Fruit fly (Drosophila melanogaster) whole organism, embryonic: ENCODE measurements around the gene Ppm1.

Experiments used
- B-H1 ChIP-seq: fragments of 200-800 bp; sonication (Bioruptor generic); IDR thresholded peaks from 3 replicates; pipeline ENCODE4 v1.3.6; 2022; ENCODE audit warnings: missing biosample characterization, missing genetic modification characterization
- CG10147 ChIP-seq: fragments of 200-800 bp; sonication (Bioruptor generic); optimal IDR thresholded peaks from 2 replicates; lab custom pipeline; 2019; ENCODE audit warnings: missing biosample characterization, mild to moderate bottlenecking, missing genetic modification characterization, moderate library complexity
- CG10366 ChIP-seq: fragments of 200-800 bp; sonication (Bioruptor generic); IDR thresholded peaks from 2 replicates; pipeline ENCODE4 v1.3.6; 2022; ENCODE audit warnings: missing biosample characterization, missing genetic modification characterization
- CG10654 ChIP-seq: fragments of 200-800 bp; sonication (Bioruptor generic); optimal IDR thresholded peaks from 2 replicates; lab custom pipeline; 2016; ENCODE audit warnings: missing biosample characterization, missing genetic modification characterization
- CG12236 ChIP-seq: fragments of 200-800 bp; sonication (Bioruptor generic); optimal IDR thresholded peaks from 2 replicates; lab custom pipeline; 2016; ENCODE audit warnings: missing biosample characterization, missing genetic modification characterization
- CG12942 ChIP-seq: fragments of 200-800 bp; sonication (Bioruptor generic); optimal IDR thresholded peaks from 3 replicates; lab custom pipeline; 2016; ENCODE audit warnings: missing biosample characterization, missing genetic modification characterization
- CG13123 ChIP-seq: fragments of 200-800 bp; sonication (Bioruptor generic); optimal IDR thresholded peaks from 2 replicates; lab custom pipeline; 2016; ENCODE audit warnings: missing biosample characterization, missing genetic modification characterization
- CG13287 ChIP-seq: fragments of 200-800 bp; sonication (Bioruptor generic); IDR thresholded peaks from 2 replicates; pipeline ENCODE4 v1.3.6; 2022; ENCODE audit warnings: missing biosample characterization, missing genetic modification characterization; ENCODE audit not compliant: partially characterized antibody
- CG1603 ChIP-seq: fragments of 200-800 bp; sonication (Bioruptor generic); optimal IDR thresholded peaks from 2 replicates; lab custom pipeline; 2019; ENCODE audit warnings: missing biosample characterization, mild to moderate bottlenecking, missing genetic modification characterization, moderate library complexity
- CG17385 ChIP-seq: fragments of 200-800 bp; sonication (Bioruptor generic); optimal IDR thresholded peaks from 3 replicates; lab custom pipeline; 2018; ENCODE audit warnings: missing biosample characterization, mild to moderate bottlenecking, missing genetic modification characterization
- CG18476 ChIP-seq: fragments of 200-800 bp; sonication (Bioruptor generic); optimal IDR thresholded peaks from 2 replicates; lab custom pipeline; 2016; ENCODE audit warnings: missing biosample characterization, mild to moderate bottlenecking, missing genetic modification characterization
- CG18599 ChIP-seq: fragments of 200-800 bp; sonication (Bioruptor generic); optimal IDR thresholded peaks from 3 replicates; lab custom pipeline; 2017; ENCODE audit warnings: missing biosample characterization, missing genetic modification characterization, mild to moderate bottlenecking, moderate library complexity, missing genetic modification reagents
- CG18764 ChIP-seq: fragments of 200-800 bp; sonication (Bioruptor generic); optimal IDR thresholded peaks from 3 replicates; lab custom pipeline; 2016; ENCODE audit warnings: missing biosample characterization, missing genetic modification characterization
- CG2678 ChIP-seq: fragments of 200-800 bp; sonication (Bioruptor generic); optimal IDR thresholded peaks from 3 replicates; lab custom pipeline; 2019; ENCODE audit warnings: missing biosample characterization, mild to moderate bottlenecking, missing genetic modification characterization, moderate library complexity
- CG2712 ChIP-seq: fragments of 200-800 bp; optimal IDR thresholded peaks from 3 replicates; lab custom pipeline; 2019; ENCODE audit warnings: missing biosample characterization, mild to moderate bottlenecking, missing genetic modification characterization, moderate library complexity
- CG2875 ChIP-seq: fragments of 200-800 bp; sonication (Bioruptor generic); optimal IDR thresholded peaks from 2 replicates; lab custom pipeline; 2017; ENCODE audit warnings: missing biosample characterization, mild to moderate bottlenecking, missing genetic modification characterization, missing genetic modification reagents
- CG3726 ChIP-seq: fragments of 200-800 bp; sonication (Bioruptor generic); IDR thresholded peaks from 3 replicates; pipeline ENCODE4, ENCODE4 v1.3.6; 2022; ENCODE audit warnings: missing biosample characterization, missing genetic modification characterization
- CG6683 ChIP-seq: fragments of 200-800 bp; sonication (Bioruptor generic); optimal IDR thresholded peaks from 2 replicates; lab custom pipeline; 2017; ENCODE audit warnings: missing biosample characterization, mild to moderate bottlenecking, missing genetic modification characterization, missing genetic modification reagents
- CG6689 ChIP-seq: fragments of 200-800 bp; sonication (Bioruptor generic); IDR thresholded peaks from 2 replicates; pipeline ENCODE4 v1.3.6; 2022; ENCODE audit warnings: missing biosample characterization, missing genetic modification characterization
- CG7963 ChIP-seq: fragments of 200-800 bp; sonication (Bioruptor generic); IDR thresholded peaks from 3 replicates; pipeline ENCODE4 v1.3.6; 2022; ENCODE audit warnings: missing biosample characterization, missing genetic modification characterization; ENCODE audit not compliant: partially characterized antibody
- CG7987 ChIP-seq: fragments of 200-800 bp; sonication (Bioruptor generic); optimal IDR thresholded peaks from 2 replicates; lab custom pipeline; 2018; ENCODE audit warnings: missing biosample characterization, mild to moderate bottlenecking, missing genetic modification characterization, moderate library complexity
- CG8290 ChIP-seq, 3 experiments: fragments of 200-800 bp; sonication (Bioruptor generic); optimal IDR thresholded peaks; 2 replicates each; lab custom pipeline; 2016 to 2019; ENCODE audit warnings: missing biosample characterization in 3 of 3, missing genetic modification characterization in 3 of 3, mild to moderate bottlenecking in 2 of 3, moderate library complexity in 1 of 3
- CTCF ChIP-seq: fragments of 200-800 bp; sonication (Bioruptor generic); optimal IDR thresholded peaks from 2 replicates; lab custom pipeline; 2017; ENCODE audit warnings: missing biosample characterization, mild to moderate bottlenecking, missing genetic modification characterization, moderate library complexity
- Deaf1 ChIP-seq: fragments of 200-800 bp; optimal IDR thresholded peaks from 3 replicates; lab custom pipeline; 2019; ENCODE audit warnings: missing biosample characterization, mild to moderate bottlenecking, missing genetic modification characterization, moderate library complexity
- Drgx ChIP-seq: fragments of 200-800 bp; sonication (Bioruptor generic); IDR thresholded peaks from 2 replicates; pipeline ENCODE4 v1.3.6; 2022; ENCODE audit warnings: missing biosample characterization, missing genetic modification characterization
- H2.0 ChIP-seq: fragments of 200-800 bp; sonication (Bioruptor generic); IDR thresholded peaks from 2 replicates; pipeline ENCODE4 v1.3.6; 2022; ENCODE audit warnings: missing biosample characterization, missing genetic modification characterization
- HLH54F ChIP-seq: fragments of 200-800 bp; sonication (Bioruptor generic); optimal IDR thresholded peaks from 3 replicates; lab custom pipeline; 2016; ENCODE audit warnings: missing biosample characterization, missing genetic modification characterization
- Kr ChIP-seq: fragments of 200-800 bp; sonication (Bioruptor generic); optimal IDR thresholded peaks from 2 replicates; lab custom pipeline; 2017; ENCODE audit warnings: missing biosample characterization, mild to moderate bottlenecking, missing genetic modification characterization
- Mad ChIP-seq: fragments of 200-800 bp; sonication (Bioruptor generic); optimal IDR thresholded peaks from 2 replicates; lab custom pipeline; 2016; ENCODE audit warnings: missing biosample characterization, missing genetic modification characterization
- Meics ChIP-seq: fragments of 200-800 bp; sonication (Bioruptor generic); optimal IDR thresholded peaks from 2 replicates; lab custom pipeline; 2017; ENCODE audit warnings: missing biosample characterization, mild to moderate bottlenecking, missing genetic modification characterization
- NC2β ChIP-seq: fragments of 200-800 bp; sonication (Bioruptor generic); optimal IDR thresholded peaks from 2 replicates; lab custom pipeline; 2016; ENCODE audit warnings: missing biosample characterization, missing genetic modification characterization
- Oaz ChIP-seq: fragments of 200-800 bp; sonication (Bioruptor generic); IDR thresholded peaks from 2 replicates; pipeline ENCODE4 v1.3.6; 2022; ENCODE audit warnings: missing biosample characterization, missing genetic modification characterization
- Xbp1 ChIP-seq: fragments of 200-800 bp; sonication (Bioruptor generic); optimal IDR thresholded peaks from 3 replicates; lab custom pipeline; 2016; ENCODE audit warnings: missing biosample characterization, mild to moderate bottlenecking, missing genetic modification characterization
- cad ChIP-seq: fragments of >200 bp; optimal IDR thresholded peaks from 2 replicates; lab custom pipeline; 2017; ENCODE audit warnings: missing biosample characterization, missing genetic modification characterization
- cas ChIP-seq: fragments of 200-800 bp; sonication (Bioruptor generic); IDR thresholded peaks from 2 replicates; pipeline ENCODE4 v1.3.6; 2022; ENCODE audit warnings: missing biosample characterization, missing genetic modification characterization
- chn ChIP-seq: fragments of 200-800 bp; sonication (Bioruptor generic); optimal IDR thresholded peaks from 2 replicates; lab custom pipeline; 2016; ENCODE audit warnings: missing biosample characterization, missing genetic modification characterization
- ci ChIP-seq: fragments of 200-800 bp; sonication (Bioruptor generic); IDR thresholded peaks from 3 replicates; pipeline ENCODE4 v1.3.6; 2022; ENCODE audit warnings: missing biosample characterization, missing genetic modification characterization
- croc ChIP-seq: fragments of 200-800 bp; sonication (Bioruptor generic); conservative IDR thresholded peaks from 3 replicates; pipeline ENCODE4 v1.3.6; 2022; ENCODE audit warnings: missing biosample characterization, missing genetic modification characterization
- eve ChIP-seq, 2 experiments: fragments of >200 bp; optimal IDR thresholded peaks; 2 replicates each; lab custom pipeline; 2017; ENCODE audit warnings: missing biosample characterization in 2 of 2, missing genetic modification characterization in 2 of 2
- fd102C ChIP-seq: fragments of 200-800 bp; sonication (Bioruptor generic); optimal IDR thresholded peaks from 2 replicates; lab custom pipeline; 2018; ENCODE audit warnings: missing biosample characterization, mild to moderate bottlenecking, missing genetic modification characterization, moderate library complexity
- ftz-f1 ChIP-seq: fragments of 200-800 bp; sonication (Bioruptor generic); optimal IDR thresholded peaks from 2 replicates; lab custom pipeline; 2016; ENCODE audit warnings: missing biosample characterization, missing genetic modification characterization
- hkb ChIP-seq, 2 experiments: fragments of 200-800 bp in 1 of 2; fragments of >200 bp in 1 of 2; sonication (Bioruptor generic) in 1 of 2; IDR thresholded peaks in 1 of 2; optimal IDR thresholded peaks in 1 of 2; 2 replicates each; pipeline versions ENCODE4 v1.3.6 to Lab custom; 2017 to 2022; ENCODE audit warnings: missing biosample characterization in 1 of 2, missing genetic modification characterization in 1 of 2
- klu ChIP-seq: fragments of 200-800 bp; sonication (Bioruptor generic); IDR thresholded peaks from 2 replicates; pipeline ENCODE4 v1.3.6; 2022; ENCODE audit warnings: missing biosample characterization, missing genetic modification characterization
- lola ChIP-seq, 3 experiments: fragments of >200 bp in 2 of 3; fragments of 200-800 bp in 1 of 3; sonication (Bioruptor generic) in 1 of 3; optimal IDR thresholded peaks; 2 replicates each; lab custom pipeline; 2017 to 2019; ENCODE audit warnings: missing biosample characterization in 3 of 3, missing genetic modification characterization in 3 of 3, mild to moderate bottlenecking in 1 of 3, moderate library complexity in 1 of 3
- nerfin-1 ChIP-seq: fragments of 200-800 bp; sonication (Bioruptor generic); optimal IDR thresholded peaks from 3 replicates; lab custom pipeline; 2019; ENCODE audit warnings: missing biosample characterization, mild to moderate bottlenecking, missing genetic modification characterization, moderate library complexity
- odd ChIP-seq: fragments of 200-800 bp; sonication (Bioruptor generic); optimal IDR thresholded peaks from 2 replicates; lab custom pipeline; 2017; ENCODE audit warnings: missing biosample characterization, mild to moderate bottlenecking, missing genetic modification characterization
- pfk ChIP-seq: fragments of 200-800 bp; sonication (Bioruptor generic); optimal IDR thresholded peaks from 2 replicates; lab custom pipeline; 2018; ENCODE audit warnings: missing biosample characterization, mild to moderate bottlenecking, missing genetic modification characterization, moderate library complexity
- run ChIP-seq: fragments of 200-800 bp; sonication (Bioruptor generic); optimal IDR thresholded peaks from 3 replicates; lab custom pipeline; 2018; ENCODE audit warnings: missing biosample characterization, mild to moderate bottlenecking, missing genetic modification characterization
- sens-2 ChIP-seq: fragments of 200-800 bp; sonication (Bioruptor generic); IDR thresholded peaks from 2 replicates; pipeline ENCODE4 v1.3.6; 2022; ENCODE audit warnings: missing biosample characterization, missing genetic modification characterization
- tup ChIP-seq: fragments of 200-800 bp; sonication (Bioruptor generic); optimal IDR thresholded peaks from 2 replicates; lab custom pipeline; 2016; ENCODE audit warnings: missing biosample characterization, mild to moderate bottlenecking, missing genetic modification characterization, moderate library complexity
- vfl ChIP-seq: fragments of 200-800 bp; sonication (Bioruptor generic); optimal IDR thresholded peaks from 2 replicates; lab custom pipeline; 2016; ENCODE audit warnings: missing biosample characterization, missing genetic modification characterization

Ppm1 gene

DNA sequence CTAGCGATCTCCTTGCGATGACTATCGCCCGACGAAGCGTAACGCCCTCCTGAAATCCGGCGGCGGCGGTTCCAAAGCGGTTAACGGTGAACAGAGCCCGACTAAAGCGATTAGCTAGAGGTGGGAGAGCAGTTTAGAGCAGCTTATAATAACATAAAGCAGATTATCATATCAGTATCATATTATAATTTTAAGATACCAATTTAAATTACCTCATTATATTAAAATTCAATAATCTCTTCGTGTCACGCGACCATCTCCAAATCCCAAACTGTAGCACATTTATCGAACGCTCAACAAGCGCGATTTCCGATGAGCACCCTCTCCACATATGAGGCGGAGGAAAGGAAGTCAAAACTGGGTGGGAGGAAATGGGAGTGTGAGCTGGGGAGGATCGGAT lies 47.3 kb upstream of the Ppm1 start (continued):
- TF ChIP-seq CG10654, result no peak
- no peak for TF ChIP-seq Meics
- peak; percentile 55 for TF ChIP-seq CG1603 (tag; lab: Kevin White, UChicago)
- peak; percentile 29; the same call in 1 of the 2 replicates for TF ChIP-seq CG10366 (GFP tag; lab: Robert Waterston, UW)
- TF ChIP-seq CG2712, result peak; percentile 51
- TF ChIP-seq CG18599 (GFP tag; lab: Kevin White, UChicago), result peak; percentile 31
- no peak for TF ChIP-seq Oaz (GFP tag; lab: Robert Waterston, UW)
- no peak for TF ChIP-seq sens-2 (GFP tag; lab: Robert Waterston, UW)
- TF ChIP-seq run (tag; lab: Kevin White, UChicago), result no peak
- no peak for TF ChIP-seq CG10147 (GFP tag; lab: Kevin White, UChicago)
- peak; percentile 58 for TF ChIP-seq CG6689
- peak; percentile 16; the same call in 1 of the 3 replicates for TF ChIP-seq croc (GFP tag; lab: Robert Waterston, UW)
- no peak for TF ChIP-seq hkb (optimal IDR thresholded peaks at IDR 0.05; lab: Kevin White, UChicago)
- TF ChIP-seq hkb (GFP tag; IDR thresholded peaks at IDR 0.05; lab: Robert Waterston, UW), result peak; percentile 65
- TF ChIP-seq CG7963 (GFP tag; lab: Robert Waterston, UW), result no peak
- TF ChIP-seq vfl (GFP tag; lab: Kevin White, UChicago), result no peak
- TF ChIP-seq nerfin-1 (tag; lab: Kevin White, UChicago), result no peak
- no peak for TF ChIP-seq Deaf1
- TF ChIP-seq NC2β (GFP tag; lab: Kevin White, UChicago), result no peak
- TF ChIP-seq pfk, result no peak
- TF ChIP-seq tup (GFP tag; lab: Kevin White, UChicago), result no peak
- no peak for TF ChIP-seq odd
- TF ChIP-seq CG3726, result no peak
- peak; percentile 66; the same call in 2 of the 3 replicates for TF ChIP-seq ci (GFP tag; lab: Robert Waterston, UW)
- TF ChIP-seq CG13287 (GFP tag; lab: Robert Waterston, UW), result no peak
- TF ChIP-seq CG2678 (tag; lab: Kevin White, UChicago), result peak; percentile 0
- TF ChIP-seq ftz-f1 (GFP tag; lab: Kevin White, UChicago), result no peak
- TF ChIP-seq CG13123 (GFP tag; lab: Kevin White, UChicago), result no peak
- no peak for TF ChIP-seq cas (GFP tag; lab: Robert Waterston, UW)
- TF ChIP-seq klu, result no peak
- TF ChIP-seq CG8290 (GFP tag; optimal IDR thresholded peaks at IDR 0.05; lab: Kevin White, UChicago), result no peak
- peak in 1 of 2 experiments; percentile 12 for TF ChIP-seq CG8290 (tag; optimal IDR thresholded peaks at IDR 0.05; lab: Kevin White, UChicago)
- no peak for TF ChIP-seq CG7987 (GFP tag; lab: Kevin White, UChicago)
- no peak for TF ChIP-seq CG18764 (GFP tag; lab: Kevin White, UChicago)
- TF ChIP-seq HLH54F (GFP tag; lab: Kevin White, UChicago), result no peak
- TF ChIP-seq B-H1 (GFP tag; lab: Robert Waterston, UW), result no peak
- TF ChIP-seq CG12236 (GFP tag; lab: Kevin White, UChicago), result no peak
- no peak for TF ChIP-seq Mad (GFP tag; lab: Kevin White, UChicago)
- no peak for TF ChIP-seq chn (GFP tag; lab: Kevin White, UChicago)
- no peak for TF ChIP-seq Kr (GFP tag; lab: Kevin White, UChicago)
- TF ChIP-seq Xbp1 (GFP tag; lab: Kevin White, UChicago), result peak; percentile 4
- TF ChIP-seq Drgx (GFP tag; lab: Robert Waterston, UW), result 0 out of 2 replicates have a peak, but pooled peaks have one; percentile 28
- TF ChIP-seq CG12942 (GFP tag; lab: Kevin White, UChicago), result no peak
- 0 out of 2 replicates have a peak, but pooled peaks have one; percentile 22 for TF ChIP-seq H2.0
- TF ChIP-seq CG18476 (GFP tag; lab: Kevin White, UChicago), result no peak
- peak in 1 of 3 experiments; percentile 33 for TF ChIP-seq lola (GFP tag; optimal IDR thresholded peaks at IDR 0.05; lab: Kevin White, UChicago)
- TF ChIP-seq cad (GFP tag; lab: Kevin White, UChicago), result no peak
- TF ChIP-seq fd102C (GFP tag; lab: Kevin White, UChicago), result no peak
- no peak for TF ChIP-seq eve (GFP tag; optimal IDR thresholded peaks at IDR 0.05; lab: Kevin White, UChicago)
- no peak for TF ChIP-seq CG2875 (GFP tag; lab: Kevin White, UChicago)
- TF ChIP-seq CG6683 (GFP tag; lab: Kevin White, UChicago), result no peak
- peak; percentile 23 for TF ChIP-seq CG17385 (GFP tag; lab: Kevin White, UChicago)
- no peak for TF ChIP-seq CTCF
